Fruit fly (Drosophila melanogaster) whole organism, embryonic: Measurements from ENCODE around the gene Ssu72.

Experiments used
- ATbp ChIP-seq: fragments of 200-800 bp; sonication (Bioruptor generic); optimal IDR thresholded peaks from 2 replicates; lab custom pipeline; 2017; ENCODE audit warnings: missing biosample characterization, mild to moderate bottlenecking, missing genetic modification characterization, missing genetic modification reagents
- Antp ChIP-seq: fragments of 200-800 bp; sonication (Bioruptor generic); optimal IDR thresholded peaks from 3 replicates; lab custom pipeline; 2016; ENCODE audit warnings: missing biosample characterization, missing genetic modification characterization
- Bteb2 ChIP-seq: fragments of 200-800 bp; sonication (Bioruptor generic); optimal IDR thresholded peaks from 2 replicates; lab custom pipeline; 2016; ENCODE audit warnings: missing biosample characterization, missing genetic modification characterization
- CG10654 ChIP-seq: fragments of 200-800 bp; sonication (Bioruptor generic); optimal IDR thresholded peaks from 2 replicates; lab custom pipeline; 2016; ENCODE audit warnings: missing biosample characterization, missing genetic modification characterization
- CG11085 ChIP-seq: fragments of 200-800 bp; sonication (Bioruptor generic); IDR thresholded peaks from 2 replicates; pipeline ENCODE4 v1.3.6; 2022; ENCODE audit warnings: missing biosample characterization, missing genetic modification characterization
- CG13123 ChIP-seq: fragments of 200-800 bp; sonication (Bioruptor generic); optimal IDR thresholded peaks from 2 replicates; lab custom pipeline; 2016; ENCODE audit warnings: missing biosample characterization, missing genetic modification characterization
- CG14860 ChIP-seq: fragments of 200-800 bp; sonication (Bioruptor generic); IDR thresholded peaks from 3 replicates; pipeline ENCODE4 v1.3.6; 2022; ENCODE audit warnings: missing biosample characterization, missing genetic modification characterization; ENCODE audit not compliant: partially characterized antibody
- CG17568 ChIP-seq: fragments of 200-800 bp; sonication (Bioruptor generic); optimal IDR thresholded peaks from 2 replicates; lab custom pipeline; 2018; ENCODE audit warnings: missing biosample characterization, mild to moderate bottlenecking, missing genetic modification characterization, moderate library complexity
- CG18619 ChIP-seq: fragments of 200-800 bp; sonication (Bioruptor generic); optimal IDR thresholded peaks from 3 replicates; lab custom pipeline; 2017; ENCODE audit warnings: missing biosample characterization, mild to moderate bottlenecking, missing genetic modification characterization
- CG2678 ChIP-seq: fragments of 200-800 bp; sonication (Bioruptor generic); optimal IDR thresholded peaks from 3 replicates; lab custom pipeline; 2019; ENCODE audit warnings: missing biosample characterization, mild to moderate bottlenecking, missing genetic modification characterization, moderate library complexity
- CG33557 ChIP-seq: fragments of 200-800 bp; sonication (Bioruptor generic); optimal IDR thresholded peaks from 2 replicates; lab custom pipeline; 2019; ENCODE audit warnings: missing biosample characterization, mild to moderate bottlenecking, missing genetic modification characterization, moderate library complexity
- CG34376 ChIP-seq: fragments of 200-800 bp; sonication (Bioruptor generic); optimal IDR thresholded peaks from 2 replicates; lab custom pipeline; 2018; ENCODE audit warnings: missing biosample characterization, mild to moderate bottlenecking, missing genetic modification characterization
- CG4854 ChIP-seq: fragments of 200-800 bp; sonication (Bioruptor generic); optimal IDR thresholded peaks from 2 replicates; lab custom pipeline; 2016; ENCODE audit warnings: missing biosample characterization, missing genetic modification characterization, inconsistent platforms
- CG5953 ChIP-seq: fragments of 200-800 bp; sonication (Bioruptor generic); IDR thresholded peaks from 2 replicates; pipeline ENCODE4 v1.3.6; 2022; ENCODE audit warnings: missing biosample characterization, missing genetic modification characterization
- CG6254 ChIP-seq: fragments of 200-800 bp; sonication (Bioruptor generic); optimal IDR thresholded peaks from 3 replicates; lab custom pipeline; 2017; ENCODE audit warnings: mild to moderate bottlenecking, missing biosample characterization, missing genetic modification reagents, missing genetic modification characterization
- CG6683 ChIP-seq: fragments of 200-800 bp; sonication (Bioruptor generic); optimal IDR thresholded peaks from 2 replicates; lab custom pipeline; 2017; ENCODE audit warnings: missing biosample characterization, mild to moderate bottlenecking, missing genetic modification characterization, missing genetic modification reagents
- CG7987 ChIP-seq: fragments of 200-800 bp; sonication (Bioruptor generic); optimal IDR thresholded peaks from 2 replicates; lab custom pipeline; 2018; ENCODE audit warnings: missing biosample characterization, mild to moderate bottlenecking, missing genetic modification characterization, moderate library complexity
- CG8924 ChIP-seq: fragments of 200-800 bp; optimal IDR thresholded peaks from 3 replicates; lab custom pipeline; 2019; ENCODE audit warnings: missing biosample characterization, mild to moderate bottlenecking, missing genetic modification characterization, moderate library complexity
- CG9817 ChIP-seq: fragments of 200-800 bp; sonication (Bioruptor generic); optimal IDR thresholded peaks from 2 replicates; lab custom pipeline; 2018; ENCODE audit warnings: missing biosample characterization, mild to moderate bottlenecking, missing genetic modification characterization, moderate library complexity
- Dad ChIP-seq: fragments of 200-800 bp; sonication (Bioruptor generic); optimal IDR thresholded peaks from 3 replicates; lab custom pipeline; 2016; ENCODE audit warnings: missing biosample characterization, missing genetic modification characterization
- Dip3 ChIP-seq: fragments of 200-800 bp; sonication (Bioruptor generic); optimal IDR thresholded peaks from 3 replicates; lab custom pipeline; 2016; ENCODE audit warnings: missing biosample characterization, missing genetic modification characterization
- Drgx ChIP-seq: fragments of 200-800 bp; sonication (Bioruptor generic); IDR thresholded peaks from 2 replicates; pipeline ENCODE4 v1.3.6; 2022; ENCODE audit warnings: missing biosample characterization, missing genetic modification characterization
- Eip74EF ChIP-seq, 2 experiments: fragments of 200-800 bp in 1 of 2; fragments of >200 bp in 1 of 2; sonication (Bioruptor generic) in 1 of 2; optimal IDR thresholded peaks; 2 replicates each; lab custom pipeline; 2017 to 2019; ENCODE audit warnings: missing biosample characterization in 2 of 2, missing genetic modification characterization in 2 of 2, mild to moderate bottlenecking in 1 of 2, moderate library complexity in 1 of 2
- Ets65A ChIP-seq: fragments of 200-800 bp; sonication (Bioruptor generic); peaks from one replicate; lab custom pipeline; 2016; ENCODE audit warnings: missing biosample characterization, missing genetic modification characterization
- HHEX ChIP-seq: fragments of 200-800 bp; sonication (Bioruptor generic); optimal IDR thresholded peaks from 3 replicates; lab custom pipeline; 2017; ENCODE audit warnings: missing biosample characterization, mild to moderate bottlenecking, missing genetic modification characterization, missing genetic modification reagents
- Hey ChIP-seq: fragments of 200-800 bp; sonication (Bioruptor generic); optimal IDR thresholded peaks from 3 replicates; lab custom pipeline; 2018; ENCODE audit warnings: missing biosample characterization, mild to moderate bottlenecking, missing genetic modification characterization
- Kr ChIP-seq: fragments of 200-800 bp; sonication (Bioruptor generic); optimal IDR thresholded peaks from 2 replicates; lab custom pipeline; 2017; ENCODE audit warnings: missing biosample characterization, mild to moderate bottlenecking, missing genetic modification characterization
- Mad ChIP-seq: fragments of 200-800 bp; sonication (Bioruptor generic); optimal IDR thresholded peaks from 2 replicates; lab custom pipeline; 2016; ENCODE audit warnings: missing biosample characterization, missing genetic modification characterization
- Max ChIP-seq: fragments of 200-800 bp; sonication (Bioruptor generic); optimal IDR thresholded peaks from 2 replicates; lab custom pipeline; 2016; ENCODE audit warnings: missing biosample characterization, mild to moderate bottlenecking, missing genetic modification characterization
- Opbp ChIP-seq: fragments of 200-800 bp; sonication (Bioruptor generic); IDR thresholded peaks from 3 replicates; pipeline ENCODE4 v1.3.6; 2022; ENCODE audit warnings: missing biosample characterization, missing genetic modification characterization; ENCODE audit not compliant: partially characterized antibody
- Ptx1 ChIP-seq: fragments of 200-800 bp; sonication (Bioruptor generic); IDR thresholded peaks from 2 replicates; pipeline ENCODE4 v1.3.6; 2022; ENCODE audit warnings: missing biosample characterization, missing genetic modification characterization
- Ravus ChIP-seq: fragments of 200-800 bp; sonication (Bioruptor generic); IDR thresholded peaks from 2 replicates; pipeline ENCODE4 v1.3.6; 2022; ENCODE audit warnings: missing biosample characterization, missing genetic modification characterization
- Vsx1 ChIP-seq: fragments of 200-800 bp; sonication (Bioruptor generic); optimal IDR thresholded peaks from 2 replicates; lab custom pipeline; 2017; ENCODE audit warnings: missing biosample characterization, mild to moderate bottlenecking, missing genetic modification characterization, missing genetic modification reagents
- Xrp1 ChIP-seq: fragments of 200-800 bp; sonication (Bioruptor generic); IDR thresholded peaks from 2 replicates; pipeline ENCODE4 v1.3.6; 2022; ENCODE audit warnings: missing biosample characterization, missing genetic modification characterization
- cato ChIP-seq: fragments of 200-800 bp; sonication (Bioruptor generic); optimal IDR thresholded peaks from 2 replicates; lab custom pipeline; 2016; ENCODE audit warnings: missing biosample characterization, missing genetic modification characterization, borderline replicate concordance
- chinmo ChIP-seq: fragments of 200-800 bp; sonication (Bioruptor generic); IDR thresholded peaks from 4 replicates; pipeline ENCODE4 v1.3.6; 2022; ENCODE audit warnings: missing biosample characterization, missing genetic modification characterization; ENCODE audit not compliant: partially characterized antibody
- cwo ChIP-seq: fragments of 200-800 bp; sonication (Bioruptor generic); optimal IDR thresholded peaks from 3 replicates; lab custom pipeline; 2017; ENCODE audit warnings: missing biosample characterization, missing genetic modification characterization, mild to moderate bottlenecking, moderate library complexity, missing genetic modification reagents
- dpn ChIP-seq, 2 experiments: fragments of 200-800 bp; sonication (Bioruptor generic); optimal IDR thresholded peaks; 3 replicates each; lab custom pipeline; 2016; ENCODE audit warnings: missing biosample characterization in 2 of 2, missing genetic modification characterization in 2 of 2
- eve ChIP-seq, 2 experiments: fragments of >200 bp; optimal IDR thresholded peaks; 2 replicates each; lab custom pipeline; 2017; ENCODE audit warnings: missing biosample characterization in 2 of 2, missing genetic modification characterization in 2 of 2
- fd96Cb ChIP-seq: fragments of 200-800 bp; sonication (Bioruptor generic); optimal IDR thresholded peaks from 2 replicates; lab custom pipeline; 2018; ENCODE audit warnings: missing biosample characterization, mild to moderate bottlenecking, missing genetic modification characterization, moderate library complexity
- gfzf ChIP-seq: fragments of 200-800 bp; sonication (Bioruptor generic); optimal IDR thresholded peaks from 2 replicates; lab custom pipeline; 2016; ENCODE audit warnings: missing biosample characterization, mild to moderate bottlenecking, missing genetic modification characterization, moderate library complexity
- her ChIP-seq: fragments of 200-800 bp; sonication (Bioruptor generic); optimal IDR thresholded peaks from 2 replicates; lab custom pipeline; 2016; ENCODE audit warnings: missing biosample characterization, missing genetic modification characterization
- ind ChIP-seq: fragments of 200-800 bp; sonication (Bioruptor generic); optimal IDR thresholded peaks from 3 replicates; lab custom pipeline; 2016; ENCODE audit warnings: missing biosample characterization, missing genetic modification characterization
- klu ChIP-seq: fragments of 200-800 bp; sonication (Bioruptor generic); IDR thresholded peaks from 2 replicates; pipeline ENCODE4 v1.3.6; 2022; ENCODE audit warnings: missing biosample characterization, missing genetic modification characterization
- mam ChIP-seq: fragments of 200-800 bp; sonication (Bioruptor generic); optimal IDR thresholded peaks from 3 replicates; lab custom pipeline; 2016; ENCODE audit warnings: missing biosample characterization, missing genetic modification characterization
- phol ChIP-seq: fragments of 200-800 bp; sonication (Bioruptor generic); optimal IDR thresholded peaks from 3 replicates; lab custom pipeline; 2018; ENCODE audit warnings: missing biosample characterization, mild to moderate bottlenecking, missing genetic modification characterization, moderate library complexity
- tup ChIP-seq: fragments of 200-800 bp; sonication (Bioruptor generic); optimal IDR thresholded peaks from 2 replicates; lab custom pipeline; 2016; ENCODE audit warnings: missing biosample characterization, mild to moderate bottlenecking, missing genetic modification characterization, moderate library complexity
- zen2 ChIP-seq: fragments of 200-800 bp; sonication (Bioruptor generic); IDR thresholded peaks from 3 replicates; pipeline ENCODE4 v1.3.6; 2022; ENCODE audit warnings: missing biosample characterization, missing genetic modification characterization; ENCODE audit not compliant: partially characterized antibody
- zfh1 ChIP-seq: fragments of 200-800 bp; sonication (Bioruptor generic); IDR thresholded peaks from 3 replicates; pipeline ENCODE4 v1.3.6; 2022; ENCODE audit warnings: missing biosample characterization, missing genetic modification characterization

Gene Ssu72

DNA sequence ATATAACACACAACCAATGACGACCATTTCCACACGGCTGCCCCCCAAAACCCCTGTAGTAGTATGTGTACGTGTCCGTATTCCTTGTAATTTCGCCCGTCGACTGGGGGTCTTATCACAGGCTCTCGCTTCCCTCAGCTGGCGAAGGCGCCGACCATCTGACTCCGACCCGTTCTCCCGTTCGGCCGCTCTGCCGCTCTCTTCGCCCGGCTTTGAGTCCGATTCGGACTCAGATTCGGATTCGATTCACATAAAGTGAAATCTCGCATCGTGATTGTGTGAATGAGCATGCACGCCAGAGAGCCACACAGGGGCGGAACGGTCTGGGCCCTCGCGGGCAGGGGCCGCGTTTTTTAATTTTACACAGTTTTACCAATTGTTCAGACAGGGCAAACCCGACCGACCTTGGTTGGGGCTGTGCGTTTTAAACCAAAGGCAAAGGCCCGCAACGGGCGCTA lies 1.4 kb downstream of the Ssu72 start (continued):
- peak; percentile 54 for TF ChIP-seq mam
- no peak for TF ChIP-seq CG10654 (GFP tag; lab: Kevin White, UChicago)
- TF ChIP-seq Opbp: peak; percentile 81
- peak; percentile 67 for TF ChIP-seq Ptx1 (GFP tag; lab: Robert Waterston, UW)
- 0 out of 2 replicates have a peak, but pooled peaks have one; percentile 13 for TF ChIP-seq CG11085
- TF ChIP-seq ind (GFP tag; lab: Kevin White, UChicago): peak; percentile 25
- TF ChIP-seq CG6254 (GFP tag; lab: Kevin White, UChicago): no peak
- TF ChIP-seq Ravus (GFP tag; lab: Robert Waterston, UW): no peak
- TF ChIP-seq phol: peak; percentile 1
- no peak for TF ChIP-seq tup (GFP tag; lab: Kevin White, UChicago)
- 0 out of 2 replicates have a peak, but pooled peaks have one; percentile 27 for TF ChIP-seq Xrp1 (GFP tag; lab: Robert Waterston, UW)
- peak; percentile 64 for TF ChIP-seq Antp
- TF ChIP-seq eve (GFP tag; optimal IDR thresholded peaks at IDR 0.05; lab: Kevin White, UChicago): no peak
- no peak for TF ChIP-seq her (GFP tag; lab: Kevin White, UChicago)
- peak; percentile 88 for TF ChIP-seq chinmo (GFP tag; lab: Robert Waterston, UW)
- no peak for TF ChIP-seq Max (GFP tag; lab: Kevin White, UChicago)
- 0 out of 3 replicates have a peak, but pooled peaks have one; percentile 30 for TF ChIP-seq CG14860 (GFP tag; lab: Robert Waterston, UW)
- no peak for TF ChIP-seq Mad (GFP tag; lab: Kevin White, UChicago)
- no peak for TF ChIP-seq fd96Cb (tag; lab: Kevin White, UChicago)
- TF ChIP-seq Bteb2 (GFP tag; lab: Kevin White, UChicago): no peak
- TF ChIP-seq Dip3 (GFP tag; lab: Kevin White, UChicago): peak; percentile 21
- no peak for TF ChIP-seq CG33557 (GFP tag; lab: Kevin White, UChicago)
- no peak for TF ChIP-seq Vsx1 (GFP tag; lab: Kevin White, UChicago)
- TF ChIP-seq cato (GFP tag; lab: Kevin White, UChicago): no peak
- TF ChIP-seq Drgx: peak; percentile 46; the same call in 1 of the 2 replicates
- peak; percentile 25 for TF ChIP-seq CG9817 (tag; lab: Kevin White, UChicago)
- TF ChIP-seq CG17568 (GFP tag; lab: Kevin White, UChicago): no peak
- TF ChIP-seq Kr: no peak
- TF ChIP-seq dpn (GFP tag; optimal IDR thresholded peaks at IDR 0.05; lab: Kevin White, UChicago): peak; percentile 17 to 29
- peak; percentile 87 for TF ChIP-seq Ets65A (GFP tag; lab: Kevin White, UChicago)
- TF ChIP-seq gfzf (GFP tag; lab: Kevin White, UChicago): no peak
- TF ChIP-seq CG8924 (tag; lab: Kevin White, UChicago): no peak
- no peak for TF ChIP-seq Hey (tag; lab: Kevin White, UChicago)
- TF ChIP-seq CG2678 (tag; lab: Kevin White, UChicago): peak; percentile 40
- no peak for TF ChIP-seq CG18619 (GFP tag; lab: Kevin White, UChicago)
- no peak; the same call in 1 of the 2 replicates for TF ChIP-seq klu (GFP tag; lab: Robert Waterston, UW)
- TF ChIP-seq zen2: no peak
- TF ChIP-seq CG6683: no peak
- peak; percentile 55; the same call in 2 of the 3 replicates for TF ChIP-seq zfh1
- peak; percentile 43; the same call in 1 of the 2 replicates for TF ChIP-seq CG5953
- TF ChIP-seq ATbp (GFP tag; lab: Kevin White, UChicago): no peak
- no peak for TF ChIP-seq HHEX (GFP tag; lab: Kevin White, UChicago)
- peak; percentile 19 for TF ChIP-seq CG34376 (GFP tag; lab: Kevin White, UChicago)
- TF ChIP-seq CG7987 (GFP tag; lab: Kevin White, UChicago): no peak
- TF ChIP-seq Dad (GFP tag; lab: Kevin White, UChicago): no peak
- no peak for TF ChIP-seq Eip74EF (GFP tag; optimal IDR thresholded peaks at IDR 0.05; lab: Kevin White, UChicago)
- no peak for TF ChIP-seq CG4854 (GFP tag; lab: Kevin White, UChicago)
- no peak for TF ChIP-seq CG13123
- no peak for TF ChIP-seq cwo (GFP tag; lab: Kevin White, UChicago)
